Worm (Caenorhabditis elegans): ENCODE results near the gene T03F6.10.

Gene T03F6.10

DNA sequence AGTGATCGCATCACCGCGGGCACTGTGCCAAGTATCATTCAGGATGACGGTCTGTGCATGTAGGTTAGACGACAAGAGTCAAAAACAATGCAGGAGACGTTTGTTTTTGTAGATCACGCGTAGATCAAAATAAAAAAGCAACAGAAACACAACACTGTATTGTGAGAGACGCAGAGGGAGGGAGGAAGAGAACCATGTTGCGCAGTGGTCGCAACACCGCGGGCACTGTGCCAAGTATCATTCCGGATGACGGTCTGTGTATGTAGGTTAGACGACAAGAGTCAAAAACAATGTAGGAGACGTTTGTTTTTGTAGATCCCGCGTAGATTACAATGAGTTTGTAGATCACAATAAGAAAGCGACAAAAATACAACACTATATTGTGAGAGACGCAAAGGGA is 40.8 kb upstream of the T03F6.10 start:
- no peak for TF ChIP-seq tag-97 (GFP tag; IDR thresholded peaks at IDR 0.05)
- no peak for TF ChIP-seq mdl-1 (tag; optimal IDR thresholded peaks at IDR 0.05)
- TF ChIP-seq ceh-20 (GFP tag; IDR thresholded peaks at IDR 0.05): no peak
- TF ChIP-seq arid-1 (GFP tag; conservative IDR thresholded peaks at IDR 0.05): no peak
- no peak for TF ChIP-seq spr-3 (GFP tag; optimal IDR thresholded peaks at IDR 0.05)
- no peak for TF ChIP-seq F26F4.8 (GFP tag; conservative IDR thresholded peaks at IDR 0.05)
- no peak for TF ChIP-seq sdz-12 (GFP tag; optimal IDR thresholded peaks at IDR 0.05)
- no peak for TF ChIP-seq nhr-11 (tag; optimal IDR thresholded peaks at IDR 0.05)
- TF ChIP-seq duxl-1 (tag; optimal IDR thresholded peaks at IDR 0.05; ENCODE audit: poor library complexity): no peak
- TF ChIP-seq Y48G9A.11 (GFP tag; IDR thresholded peaks at IDR 0.05): no peak
- no peak for TF ChIP-seq lir-3 (tag; optimal IDR thresholded peaks at IDR 0.05)
- TF ChIP-seq ama-1 (optimal IDR thresholded peaks at IDR 0.05): no peak
- TF ChIP-seq zip-11 (GFP tag; IDR thresholded peaks at IDR 0.05): no peak
- TF ChIP-seq gei-8 (GFP tag; optimal IDR thresholded peaks at IDR 0.05): no peak

DNA sequence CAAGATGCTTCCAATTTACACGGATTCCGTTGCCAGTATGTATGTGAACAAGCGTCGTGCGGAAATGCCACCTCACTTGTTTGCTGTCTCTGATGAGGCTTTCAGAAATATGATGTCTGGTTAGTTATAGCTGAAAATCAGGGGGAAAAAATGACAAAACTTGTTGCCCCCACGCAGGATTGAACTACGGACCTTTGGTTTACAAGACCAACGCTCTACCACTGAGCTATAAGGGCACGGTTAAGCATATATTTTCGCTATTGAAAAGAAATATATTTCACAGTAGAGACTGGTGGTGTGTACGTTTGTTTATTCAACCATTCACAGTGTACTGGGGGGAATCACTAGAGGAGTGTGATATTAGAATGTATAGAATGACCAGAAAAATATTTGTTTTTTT is 33.1 kb upstream of the T03F6.10 start:
- TF ChIP-seq lim-7 (GFP tag; IDR thresholded peaks at IDR 0.05) (peak; percentile 81), F44E2.7 (GFP tag; IDR thresholded peaks at IDR 0.05) (peak; percentile 59; the same call in 1 of the 2 replicates), vab-7 (GFP tag; IDR thresholded peaks at IDR 0.05) (peak; percentile 62; the same call in 1 of the 2 replicates), lin-13 (GFP tag; optimal IDR thresholded peaks at IDR 0.05) (peak; percentile 23), mdt-29 (GFP tag; IDR thresholded peaks at IDR 0.05) (no peak), lin-1 (GFP tag; IDR thresholded peaks at IDR 0.05) (no peak), dmd-9 (GFP tag; IDR thresholded peaks at IDR 0.05) (no peak), F49E8.2 (tag; optimal IDR thresholded peaks at IDR 0.05; ENCODE audit: borderline replicate concordance) (peak; percentile 28), nhr-48 (tag; optimal IDR thresholded peaks at IDR 0.05) (peak; percentile 7), aha-1 (tag) (no peak), snpc-1.2 (GFP tag; IDR thresholded peaks at IDR 0.05) (0 out of 2 replicates have a peak, but pooled peaks have one; percentile 33), F26F4.8 (GFP tag; conservative IDR thresholded peaks at IDR 0.05) (0 out of 2 replicates have a peak, but pooled peaks have one; percentile 31), T26A8.4 (GFP tag; IDR thresholded peaks at IDR 0.05) (0 out of 2 replicates have a peak, but pooled peaks have one; percentile 30), spr-3 (GFP tag; optimal IDR thresholded peaks at IDR 0.05) (peak; percentile 28), spr-1 (tag; optimal IDR thresholded peaks at IDR 0.05) (peak; percentile 9), daf-16 (GFP tag; optimal IDR thresholded peaks at IDR 0.05) (peak in 1 of 2 experiments; percentile 42), daf-16 (tag; optimal IDR thresholded peaks at IDR 0.05) (no peak), tra-1 (GFP tag; IDR thresholded peaks at IDR 0.05) (0 out of 2 replicates have a peak, but pooled peaks have one; percentile 12), mes-2 (tag; optimal IDR thresholded peaks at IDR 0.05; ENCODE audit: poor library complexity, severe bottlenecking) (peak; percentile 40), Y48G9A.11 (GFP tag; IDR thresholded peaks at IDR 0.05) (peak; percentile 24; the same call in 1 of the 2 replicates), ceh-44 (GFP tag; IDR thresholded peaks at IDR 0.05) (peak; percentile 41; the same call in 1 of the 2 replicates), dmd-8 (GFP tag; IDR thresholded peaks at IDR 0.05) (peak; percentile 82), pqm-1 (tag; optimal IDR thresholded peaks at IDR 0.05) (no peak), zip-2 (tag; optimal IDR thresholded peaks at IDR 0.05) (peak; percentile 3), mep-1 (tag; optimal IDR thresholded peaks at IDR 0.05) (no peak), pha-4 (GFP tag; IDR thresholded peaks at IDR 0.05) (0 out of 2 replicates have a peak, but pooled peaks have one; percentile 31), pha-4 (tag; optimal IDR thresholded peaks at IDR 0.05) (no peak), Y75B8A.6 (GFP tag; IDR thresholded peaks at IDR 0.05) (0 out of 2 replicates have a peak, but pooled peaks have one; percentile 28), ztf-7 (tag; optimal IDR thresholded peaks at IDR 0.05) (no peak)

DNA sequence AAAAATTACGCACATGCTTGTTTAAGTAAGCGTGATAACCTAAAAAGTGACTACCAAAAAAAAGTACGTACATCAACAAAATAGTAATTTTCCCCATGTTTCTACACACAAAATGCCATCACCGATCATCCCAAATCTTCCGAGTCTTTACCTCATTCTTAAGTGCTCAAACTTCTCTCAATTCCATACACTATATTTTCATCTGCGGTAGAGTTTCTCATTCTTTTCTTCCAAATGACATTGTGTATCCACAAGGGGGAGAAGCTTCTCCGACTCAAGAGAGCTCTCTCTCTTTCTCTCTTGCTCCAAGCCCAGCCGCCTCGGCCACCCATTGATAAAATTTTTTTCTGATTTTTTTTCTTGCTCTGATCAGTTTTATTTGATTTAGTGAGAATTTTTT is 31.4 kb upstream of the T03F6.10 start, which contains the start of gene myo-6:
Gene myo-6, plus strand, starts transcription at position 301 of the 400 bp plus-strand sequence.
- no peak for TF ChIP-seq vab-7 (GFP tag; IDR thresholded peaks at IDR 0.05)
- 0 out of 2 replicates have a peak, but pooled peaks have one; percentile 25 for TF ChIP-seq pha-4 (GFP tag; IDR thresholded peaks at IDR 0.05)
- TF ChIP-seq pha-4 (tag; optimal IDR thresholded peaks at IDR 0.05): no peak
- no peak for TF ChIP-seq snpc-4 (tag; optimal IDR thresholded peaks at IDR 0.05)
- TF ChIP-seq nhr-10 (tag; optimal IDR thresholded peaks at IDR 0.05): no peak
- TF ChIP-seq T20F7.1 (GFP tag; optimal IDR thresholded peaks at IDR 0.05): no peak

Data from whole organism, L4 larva.